Worm (Caenorhabditis elegans) whole organism, late embryonic: ENCODE measurements around the gene srh-87.

Experiments
- T23F11.4 ChIP-seq: fragments of 200-800 bp; sonication (Bioruptor generic); optimal IDR thresholded peaks from 2 replicates; lab custom pipeline; 2018; ENCODE audit warnings: mild to moderate bottlenecking, missing genetic modification characterization, missing compliant biosample characterization
- ama-1 ChIP-seq: fragments of 150-350 bp; optimal IDR thresholded peaks from 2 replicates; lab custom pipeline; 2014
- ceh-18 ChIP-seq: sonication (generic microtip); optimal IDR thresholded peaks from 2 replicates; lab custom pipeline; 2016; ENCODE audit warnings: missing genetic modification characterization, missing compliant biosample characterization
- ceh-48 ChIP-seq: sonication (generic microtip); optimal IDR thresholded peaks from 2 replicates; lab custom pipeline; 2016; ENCODE audit warnings: missing genetic modification characterization, inconsistent platforms, missing compliant biosample characterization
- elt-2 ChIP-seq: sonication (generic microtip); optimal IDR thresholded peaks from 2 replicates; lab custom pipeline; 2016; ENCODE audit warnings: missing genetic modification reagents, missing genetic modification characterization, missing compliant biosample characterization
- fkh-10 ChIP-seq: fragments of 150-350 bp; optimal IDR thresholded peaks from 2 replicates; lab custom pipeline; 2014; ENCODE audit warnings: missing biosample characterization, missing genetic modification reagents, missing genetic modification characterization
- nfya-1 ChIP-seq: sonication (generic microtip); optimal IDR thresholded peaks from 2 replicates; lab custom pipeline; 2017; ENCODE audit warnings: missing genetic modification characterization, mild to moderate bottlenecking, missing compliant biosample characterization, antibody characterized with exemption, moderate library complexity
- nhr-11 ChIP-seq: fragments of 150-350 bp; optimal IDR thresholded peaks from 2 replicates; lab custom pipeline; 2014; ENCODE audit warnings: missing biosample characterization, missing genetic modification characterization
- pqm-1 ChIP-seq: sonication (generic microtip); optimal IDR thresholded peaks from 2 replicates; lab custom pipeline; 2016; ENCODE audit warnings: missing genetic modification characterization, missing compliant biosample characterization
- rnt-1 ChIP-seq: sonication (generic microtip); optimal IDR thresholded peaks from 2 replicates; lab custom pipeline; 2016; ENCODE audit warnings: missing genetic modification characterization, missing compliant biosample characterization
- tbx-2 ChIP-seq: sonication (generic microtip); optimal IDR thresholded peaks from 2 replicates; lab custom pipeline; 2016; ENCODE audit warnings: missing genetic modification characterization, missing compliant biosample characterization
- tbx-7 ChIP-seq: sonication (generic microtip); optimal IDR thresholded peaks from 2 replicates; lab custom pipeline; 2016; ENCODE audit warnings: missing genotype, missing genetic modification characterization, missing compliant biosample characterization
- ttx-3 ChIP-seq: sonication (generic microtip); optimal IDR thresholded peaks from 2 replicates; lab custom pipeline; 2016; ENCODE audit warnings: missing genetic modification reagents, missing genetic modification characterization, missing compliant biosample characterization

- TF ChIP-seq tbx-2 (tag; lab: Kevin White, UChicago): no peak
- TF ChIP-seq nhr-11: no peak
- TF ChIP-seq ceh-18 (tag; lab: Kevin White, UChicago): no peak
- TF ChIP-seq ama-1 (lab: Kevin White, UChicago): no peak
- TF ChIP-seq ceh-48: no peak
- TF ChIP-seq elt-2 (tag; lab: Kevin White, UChicago): no peak
- no peak for TF ChIP-seq rnt-1 (tag; lab: Kevin White, UChicago)
- no peak for TF ChIP-seq T23F11.4 (GFP tag; lab: Kevin White, UChicago)
- TF ChIP-seq fkh-10 (GFP tag; lab: Kevin White, UChicago): no peak
- TF ChIP-seq pqm-1 (tag; lab: Kevin White, UChicago): no peak
- no peak for TF ChIP-seq nfya-1 (tag; lab: Kevin White, UChicago)
- no peak for TF ChIP-seq tbx-7 (tag; lab: Kevin White, UChicago)
- TF ChIP-seq ttx-3 (tag; lab: Kevin White, UChicago): no peak
These were observed 3.3 kb downstream of the srh-87 start for ce11 chrV:2942247-2942646.
